Fruit fly (Drosophila melanogaster) whole organism, embryonic: Measurements from ENCODE around the gene Nep7.

Experiments used
- Aef1 ChIP-seq: fragments of 200-800 bp; sonication (Bioruptor generic); IDR thresholded peaks from 3 replicates; pipeline ENCODE4 v1.3.6; 2022; ENCODE audit warnings: missing biosample characterization, missing genetic modification characterization
- Antp ChIP-seq: fragments of 200-800 bp; sonication (Bioruptor generic); optimal IDR thresholded peaks from 3 replicates; lab custom pipeline; 2016; ENCODE audit warnings: missing biosample characterization, missing genetic modification characterization
- BEAF-32 ChIP-seq: fragments of 200-800 bp; sonication (Bioruptor generic); optimal IDR thresholded peaks from 3 replicates; lab custom pipeline; 2017; ENCODE audit warnings: missing biosample characterization, missing genetic modification characterization, mild to moderate bottlenecking, moderate library complexity, missing genetic modification reagents
- Bgb ChIP-seq: fragments of 200-800 bp; sonication (Bioruptor generic); IDR thresholded peaks from 2 replicates; pipeline ENCODE4 v1.3.6; 2022; ENCODE audit warnings: missing biosample characterization, missing genetic modification characterization; ENCODE audit not compliant: partially characterized antibody
- CG10979 ChIP-seq: fragments of 200-800 bp; sonication (Bioruptor generic); optimal IDR thresholded peaks from 2 replicates; lab custom pipeline; 2018; ENCODE audit warnings: missing biosample characterization, mild to moderate bottlenecking, missing genetic modification characterization, moderate library complexity
- CG11560 ChIP-seq: fragments of 200-800 bp; sonication (Bioruptor generic); IDR thresholded peaks from 3 replicates; pipeline ENCODE4 v1.3.6; 2022; ENCODE audit warnings: missing biosample characterization, missing genetic modification characterization
- CG13424 ChIP-seq: fragments of 200-800 bp; sonication (Bioruptor generic); optimal IDR thresholded peaks from 2 replicates; lab custom pipeline; 2019; ENCODE audit warnings: missing biosample characterization, mild to moderate bottlenecking, missing genetic modification characterization, moderate library complexity
- CG1529 ChIP-seq: fragments of 200-800 bp; sonication (Bioruptor generic); optimal IDR thresholded peaks from 3 replicates; lab custom pipeline; 2018; ENCODE audit warnings: missing biosample characterization, missing genetic modification characterization
- CG15479 ChIP-seq: fragments of 200-800 bp; sonication (Bioruptor generic); optimal IDR thresholded peaks from 3 replicates; lab custom pipeline; 2019; ENCODE audit warnings: missing biosample characterization, mild to moderate bottlenecking, missing genetic modification characterization, moderate library complexity
- CG16813 ChIP-seq: fragments of 200-800 bp; sonication (Bioruptor generic); IDR thresholded peaks from 3 replicates; pipeline ENCODE4 v1.3.6; 2022; ENCODE audit warnings: missing biosample characterization, missing genetic modification characterization; ENCODE audit not compliant: partially characterized antibody
- CG18262 ChIP-seq: fragments of 200-800 bp; optimal IDR thresholded peaks from 3 replicates; lab custom pipeline; 2019; ENCODE audit warnings: missing biosample characterization, mild to moderate bottlenecking, missing genetic modification characterization, moderate library complexity
- CG18599 ChIP-seq: fragments of 200-800 bp; sonication (Bioruptor generic); optimal IDR thresholded peaks from 3 replicates; lab custom pipeline; 2017; ENCODE audit warnings: missing biosample characterization, missing genetic modification characterization, mild to moderate bottlenecking, moderate library complexity, missing genetic modification reagents
- CG2199 ChIP-seq: fragments of 200-800 bp; sonication (Bioruptor generic); IDR thresholded peaks from 3 replicates; pipeline ENCODE4 v1.3.6; 2022; ENCODE audit warnings: missing biosample characterization, missing genetic modification characterization
- CG32767 ChIP-seq: fragments of 200-800 bp; sonication (Bioruptor generic); IDR thresholded peaks from 2 replicates; pipeline ENCODE4 v1.3.6; 2022; ENCODE audit warnings: missing biosample characterization, missing genetic modification characterization
- CG3726 ChIP-seq: fragments of 200-800 bp; sonication (Bioruptor generic); IDR thresholded peaks from 3 replicates; pipeline ENCODE4, ENCODE4 v1.3.6; 2022; ENCODE audit warnings: missing biosample characterization, missing genetic modification characterization
- CG4617 ChIP-seq: fragments of 200-800 bp; sonication (Bioruptor generic); optimal IDR thresholded peaks from 3 replicates; lab custom pipeline; 2016; ENCODE audit warnings: missing biosample characterization, missing genetic modification characterization, borderline replicate concordance
- CG4820 ChIP-seq: fragments of 200-800 bp; sonication (Bioruptor generic); optimal IDR thresholded peaks from 3 replicates; lab custom pipeline; 2016; ENCODE audit warnings: missing biosample characterization, missing genetic modification characterization
- CG7987 ChIP-seq: fragments of 200-800 bp; sonication (Bioruptor generic); optimal IDR thresholded peaks from 2 replicates; lab custom pipeline; 2018; ENCODE audit warnings: missing biosample characterization, mild to moderate bottlenecking, missing genetic modification characterization, moderate library complexity
- CG9609 ChIP-seq: fragments of 200-800 bp; sonication (Bioruptor generic); optimal IDR thresholded peaks from 3 replicates; lab custom pipeline; 2016; ENCODE audit warnings: missing biosample characterization, missing genetic modification characterization
- CG9797 ChIP-seq: fragments of 200-800 bp; sonication (Bioruptor generic); optimal IDR thresholded peaks from 3 replicates; lab custom pipeline; 2018; ENCODE audit warnings: missing biosample characterization, mild to moderate bottlenecking, missing genetic modification characterization
- CTCF ChIP-seq: fragments of 200-800 bp; sonication (Bioruptor generic); optimal IDR thresholded peaks from 2 replicates; lab custom pipeline; 2017; ENCODE audit warnings: missing biosample characterization, mild to moderate bottlenecking, missing genetic modification characterization, moderate library complexity
- Drgx ChIP-seq: fragments of 200-800 bp; sonication (Bioruptor generic); IDR thresholded peaks from 2 replicates; pipeline ENCODE4 v1.3.6; 2022; ENCODE audit warnings: missing biosample characterization, missing genetic modification characterization
- Fer1 ChIP-seq: fragments of 200-800 bp; sonication (Bioruptor generic); optimal IDR thresholded peaks from 2 replicates; lab custom pipeline; 2017; ENCODE audit warnings: missing biosample characterization, mild to moderate bottlenecking, missing genetic modification characterization
- GATAe ChIP-seq: fragments of 200-800 bp; sonication (Bioruptor generic); conservative IDR thresholded peaks from 2 replicates; pipeline ENCODE4 v1.3.6; 2022; ENCODE audit warnings: missing biosample characterization, missing genetic modification characterization
- Gug ChIP-seq: fragments of 200-800 bp; sonication (Bioruptor generic); IDR thresholded peaks from 4 replicates; pipeline ENCODE4 v1.3.6; 2022; ENCODE audit warnings: missing biosample characterization, missing genetic modification characterization
- HLHmδ ChIP-seq: fragments of 200-800 bp; sonication (Bioruptor generic); optimal IDR thresholded peaks from 2 replicates; lab custom pipeline; 2018; ENCODE audit warnings: missing biosample characterization, mild to moderate bottlenecking, missing genetic modification characterization, moderate library complexity
- Hr3 ChIP-seq: fragments of 200-800 bp; sonication (Bioruptor generic); optimal IDR thresholded peaks from 3 replicates; lab custom pipeline; 2016; ENCODE audit warnings: missing biosample characterization, missing genetic modification characterization
- Hr51 ChIP-seq, 2 experiments: fragments of 200-800 bp; sonication (Bioruptor generic); optimal IDR thresholded peaks; 2 replicates in 1 of 2; 3 replicates in 1 of 2; lab custom pipeline; 2016 to 2018; ENCODE audit warnings: missing biosample characterization in 2 of 2, missing genetic modification characterization in 2 of 2, mild to moderate bottlenecking in 1 of 2, moderate library complexity in 1 of 2
- MTF-1 ChIP-seq: fragments of 200-800 bp; sonication (Bioruptor generic); optimal IDR thresholded peaks from 2 replicates; lab custom pipeline; 2018; ENCODE audit warnings: missing biosample characterization, mild to moderate bottlenecking, missing genetic modification characterization, borderline replicate concordance
- Rfx ChIP-seq: fragments of 200-800 bp; sonication (Bioruptor generic); IDR thresholded peaks from 2 replicates; pipeline ENCODE4 v1.3.6; 2022; ENCODE audit warnings: missing biosample characterization, missing genetic modification characterization
- Sin3A ChIP-seq: fragments of >200 bp; optimal IDR thresholded peaks from 2 replicates; lab custom pipeline; 2018
- Sry-β ChIP-seq: fragments of 200-800 bp; sonication (Bioruptor generic); optimal IDR thresholded peaks from 2 replicates; lab custom pipeline; 2018; ENCODE audit warnings: missing biosample characterization, mild to moderate bottlenecking, missing genetic modification characterization, moderate library complexity
- Stat92E ChIP-seq, 3 experiments: fragments of >200 bp in 2 of 3; fragments of 200-800 bp in 1 of 3; sonication (Bioruptor generic) in 1 of 3; optimal IDR thresholded peaks; 2 replicates each; lab custom pipeline; 2017 to 2019; ENCODE audit warnings: missing biosample characterization in 3 of 3, missing genetic modification characterization in 3 of 3, mild to moderate bottlenecking in 1 of 3, moderate library complexity in 1 of 3
- TFAM ChIP-seq: fragments of 200-800 bp; sonication (Bioruptor generic); optimal IDR thresholded peaks from 2 replicates; lab custom pipeline; 2017; ENCODE audit warnings: missing biosample characterization, missing genetic modification characterization, inconsistent platforms
- Taf1 ChIP-seq: fragments of 200-800 bp; sonication (Bioruptor generic); IDR thresholded peaks from 2 replicates; pipeline ENCODE4 v1.3.6; 2022; ENCODE audit warnings: missing biosample characterization, missing genetic modification characterization
- Xbp1 ChIP-seq: fragments of 200-800 bp; sonication (Bioruptor generic); optimal IDR thresholded peaks from 3 replicates; lab custom pipeline; 2016; ENCODE audit warnings: missing biosample characterization, mild to moderate bottlenecking, missing genetic modification characterization
- YL-1 ChIP-seq: fragments of 200-800 bp; sonication (Bioruptor generic); optimal IDR thresholded peaks from 3 replicates; lab custom pipeline; 2017; ENCODE audit warnings: missing biosample characterization, mild to moderate bottlenecking, missing genetic modification characterization
- ab ChIP-seq: fragments of 200-800 bp; sonication (Bioruptor generic); optimal IDR thresholded peaks from 2 replicates; lab custom pipeline; 2016; ENCODE audit warnings: missing biosample characterization, missing genetic modification characterization
- al ChIP-seq: fragments of 200-800 bp; sonication (Bioruptor generic); IDR thresholded peaks from 2 replicates; pipeline ENCODE4 v1.3.6; 2022; ENCODE audit warnings: missing biosample characterization, missing genetic modification characterization
- ase ChIP-seq: fragments of 200-800 bp; sonication (Bioruptor generic); IDR thresholded peaks from 3 replicates; pipeline ENCODE4 v1.3.6; 2022; ENCODE audit warnings: missing biosample characterization, missing genetic modification characterization
- ci ChIP-seq: fragments of 200-800 bp; sonication (Bioruptor generic); IDR thresholded peaks from 3 replicates; pipeline ENCODE4 v1.3.6; 2022; ENCODE audit warnings: missing biosample characterization, missing genetic modification characterization
- hbn ChIP-seq: fragments of 200-800 bp; sonication (Bioruptor generic); IDR thresholded peaks from 2 replicates; pipeline ENCODE4 v1.3.6; 2022; ENCODE audit warnings: missing biosample characterization, missing genetic modification characterization; ENCODE audit not compliant: partially characterized antibody
- kay ChIP-seq: fragments of 200-800 bp; sonication (Bioruptor generic); optimal IDR thresholded peaks from 2 replicates; lab custom pipeline; 2016; ENCODE audit warnings: missing biosample characterization, missing genetic modification characterization
- lola ChIP-seq, 3 experiments: fragments of >200 bp in 2 of 3; fragments of 200-800 bp in 1 of 3; sonication (Bioruptor generic) in 1 of 3; optimal IDR thresholded peaks; 2 replicates each; lab custom pipeline; 2017 to 2019; ENCODE audit warnings: missing biosample characterization in 3 of 3, missing genetic modification characterization in 3 of 3, mild to moderate bottlenecking in 1 of 3, moderate library complexity in 1 of 3
- luna ChIP-seq: fragments of 200-800 bp; sonication (Bioruptor generic); optimal IDR thresholded peaks from 2 replicates; lab custom pipeline; 2016; ENCODE audit warnings: missing biosample characterization, missing genetic modification characterization
- peb ChIP-seq: fragments of 200-800 bp; sonication (Bioruptor generic); IDR thresholded peaks from 2 replicates; pipeline ENCODE4 v1.3.6; 2022; ENCODE audit warnings: missing biosample characterization, missing genetic modification characterization
- sd ChIP-seq: fragments of 200-800 bp; sonication (Bioruptor generic); optimal IDR thresholded peaks from 3 replicates; lab custom pipeline; 2018; ENCODE audit warnings: missing biosample characterization, mild to moderate bottlenecking, missing genetic modification characterization, moderate library complexity
- slp2 ChIP-seq: fragments of 200-800 bp; sonication (Bioruptor generic); optimal IDR thresholded peaks from 2 replicates; lab custom pipeline; 2016; ENCODE audit warnings: missing biosample characterization, missing genetic modification characterization
- sqz ChIP-seq: fragments of 200-800 bp; sonication (Bioruptor generic); optimal IDR thresholded peaks from 3 replicates; lab custom pipeline; 2018; ENCODE audit warnings: missing biosample characterization, mild to moderate bottlenecking, missing genetic modification characterization
- tap ChIP-seq: fragments of 200-800 bp; optimal IDR thresholded peaks from 3 replicates; lab custom pipeline; 2019; ENCODE audit warnings: missing biosample characterization, mild to moderate bottlenecking, missing genetic modification characterization, moderate library complexity

Nep7 gene

dm6 chr3R:27948421-27948906, 6.3 kb upstream of the Nep7 start, which contains the start of gene Gp93 (continued):
- peak; percentile 29 for TF ChIP-seq CG4820
- peak; percentile 32 for TF ChIP-seq CG9797 (GFP tag; lab: Kevin White, UChicago)
- TF ChIP-seq CG11560 (tag; lab: Robert Waterston, UW), result no peak
- TF ChIP-seq CG2199 (GFP tag; lab: Robert Waterston, UW), result no peak
- TF ChIP-seq ci (GFP tag; lab: Robert Waterston, UW), result peak; percentile 76; the same call in 2 of the 3 replicates
- peak; percentile 58 for TF ChIP-seq Hr3 (GFP tag; lab: Kevin White, UChicago)
- peak; percentile 46 for TF ChIP-seq HLHmδ (GFP tag; lab: Kevin White, UChicago)
- TF ChIP-seq BEAF-32 (GFP tag; lab: Kevin White, UChicago), result no peak
- TF ChIP-seq Drgx, result peak; percentile 29; the same call in 1 of the 2 replicates
- TF ChIP-seq Sry-β (GFP tag; lab: Kevin White, UChicago), result no peak
- no peak for TF ChIP-seq CG16813 (GFP tag; lab: Robert Waterston, UW)
- TF ChIP-seq CG7987 (GFP tag; lab: Kevin White, UChicago), result peak; percentile 37
- TF ChIP-seq Hr51 (GFP tag; optimal IDR thresholded peaks at IDR 0.05; lab: Kevin White, UChicago), result peak; percentile 15 to 66
- TF ChIP-seq Sin3A (lab: Kevin White, UChicago), result peak; percentile 37
- peak; percentile 80 for TF ChIP-seq Rfx (GFP tag; lab: Robert Waterston, UW)
- peak; percentile 6 for TF ChIP-seq CG4617 (GFP tag; lab: Kevin White, UChicago)
- no peak for TF ChIP-seq luna (GFP tag; lab: Kevin White, UChicago)
- peak; percentile 72 for TF ChIP-seq CG18262
- TF ChIP-seq CG10979 (tag; lab: Kevin White, UChicago), result peak; percentile 22
- peak; percentile 35; the same call in 2 of the 4 replicates for TF ChIP-seq Gug (GFP tag; lab: Robert Waterston, UW)
- TF ChIP-seq ase (GFP tag; lab: Robert Waterston, UW), result no peak
- TF ChIP-seq CTCF, result no peak
- peak; percentile 24 for TF ChIP-seq MTF-1 (GFP tag; lab: Kevin White, UChicago)
- TF ChIP-seq CG13424 (tag; lab: Kevin White, UChicago), result peak; percentile 69
- TF ChIP-seq TFAM, result no peak
- no peak for TF ChIP-seq CG9609 (GFP tag; lab: Kevin White, UChicago)
- no peak for TF ChIP-seq CG3726
- TF ChIP-seq kay (GFP tag; lab: Kevin White, UChicago), result no peak
- peak; percentile 95 for TF ChIP-seq sqz (GFP tag; lab: Kevin White, UChicago)
- no peak; the same call in 1 of the 2 replicates for TF ChIP-seq CG32767 (GFP tag; lab: Robert Waterston, UW)
- no peak for TF ChIP-seq hbn (GFP tag; lab: Robert Waterston, UW)
- peak; percentile 82 for TF ChIP-seq sd (tag; lab: Kevin White, UChicago)
- TF ChIP-seq Taf1 (GFP tag; lab: Robert Waterston, UW), result no peak
- no peak for TF ChIP-seq CG1529 (GFP tag; lab: Kevin White, UChicago)
- TF ChIP-seq Fer1 (GFP tag; lab: Kevin White, UChicago), result peak; percentile 39
- peak; percentile 95 for TF ChIP-seq YL-1 (GFP tag; lab: Kevin White, UChicago)
- TF ChIP-seq peb (GFP tag; lab: Robert Waterston, UW), result no peak
- TF ChIP-seq Bgb (GFP tag; lab: Robert Waterston, UW), result 0 out of 2 replicates have a peak, but pooled peaks have one; percentile 20
- peak; percentile 98 for TF ChIP-seq Xbp1 (GFP tag; lab: Kevin White, UChicago)
- TF ChIP-seq al (GFP tag; lab: Robert Waterston, UW), result peak; percentile 51; the same call in 1 of the 2 replicates
- peak; percentile 50 for TF ChIP-seq tap (tag; lab: Kevin White, UChicago)
- TF ChIP-seq ab (GFP tag; lab: Kevin White, UChicago), result no peak
- TF ChIP-seq CG18599 (GFP tag; lab: Kevin White, UChicago), result peak; percentile 30
- TF ChIP-seq lola (GFP tag; optimal IDR thresholded peaks at IDR 0.05; lab: Kevin White, UChicago), result peak in 1 of 3 experiments; percentile 62
- peak; percentile 21 for TF ChIP-seq Antp
- no peak for TF ChIP-seq GATAe (GFP tag; lab: Robert Waterston, UW)
- TF ChIP-seq slp2 (GFP tag; lab: Kevin White, UChicago), result peak; percentile 13
- no peak for TF ChIP-seq CG15479 (GFP tag; lab: Kevin White, UChicago)
- no peak for TF ChIP-seq Stat92E (GFP tag; optimal IDR thresholded peaks at IDR 0.05; lab: Kevin White, UChicago)
- TF ChIP-seq Aef1 (GFP tag; lab: Robert Waterston, UW), result peak; percentile 55; the same call in 2 of the 3 replicates
